Worm (Caenorhabditis elegans): ENCODE measurements around the gene F53F1.2.

The F53F1.2 gene

ce11 chrV:13457858-13458257 is 51.2 kb downstream of the F53F1.2 start, which contains the start of gene F25H9.2 (continued):
- TF ChIP-seq snpc-4 (tag; optimal IDR thresholded peaks at IDR 0.05) (no peak), irx-1 (tag; optimal IDR thresholded peaks at IDR 0.05) (no peak), nhr-76 (tag; optimal IDR thresholded peaks at IDR 0.05) (no peak), snu-23 (GFP tag; optimal IDR thresholded peaks at IDR 0.05) (peak; percentile 47), egl-13 (tag; optimal IDR thresholded peaks at IDR 0.05) (no peak), unc-98 (GFP tag; IDR thresholded peaks at IDR 0.05) (no peak), mdl-1 (tag; optimal IDR thresholded peaks at IDR 0.05) (peak in 1 of 2 experiments; percentile 2), nhr-19 (GFP tag; conservative IDR thresholded peaks at IDR 0.05) (no peak), grh-1 (GFP tag; IDR thresholded peaks at IDR 0.05) (no peak), ceh-90 (tag; optimal IDR thresholded peaks at IDR 0.05) (no peak), elt-3 (tag; optimal IDR thresholded peaks at IDR 0.05) (no peak), elt-2 (tag; optimal IDR thresholded peaks at IDR 0.05) (no peak), lir-3 (tag; optimal IDR thresholded peaks at IDR 0.05; ENCODE audit: poor library complexity) (no peak), F16B12.6 (tag; optimal IDR thresholded peaks at IDR 0.05) (peak; percentile 90), nhr-20 (tag; optimal IDR thresholded peaks at IDR 0.05) (no peak), hlh-4 (tag; optimal IDR thresholded peaks at IDR 0.05) (no peak), alr-1 (tag; optimal IDR thresholded peaks at IDR 0.05; ENCODE audit: borderline replicate concordance) (no peak), rnt-1 (tag; optimal IDR thresholded peaks at IDR 0.05) (peak; percentile 29), fkh-4 (tag; optimal IDR thresholded peaks at IDR 0.05; ENCODE audit: borderline replicate concordance) (no peak), ets-5 (GFP tag; IDR thresholded peaks at IDR 0.05) (no peak), sox-4 (tag; optimal IDR thresholded peaks at IDR 0.05) (no peak), zag-1 (tag; optimal IDR thresholded peaks at IDR 0.05) (no peak), ceh-8 (GFP tag; optimal IDR thresholded peaks at IDR 0.05) (no peak), ama-1 (optimal IDR thresholded peaks at IDR 0.05) (no peak), fkh-8 (tag; optimal IDR thresholded peaks at IDR 0.05) (no peak), unc-62 (GFP tag; optimal IDR thresholded peaks at IDR 0.05) (no peak), dpl-1 (GFP tag; optimal IDR thresholded peaks at IDR 0.05) (peak in 2 of 3 experiments; percentile 55 to 61), ztf-4 (tag; optimal IDR thresholded peaks at IDR 0.05) (no peak), lin-35 (GFP tag; optimal IDR thresholded peaks at IDR 0.05) (peak; percentile 26 to 59)

Measured in whole organism, L1 larva.